Fruit fly (Drosophila melanogaster): Measurements from ENCODE around the gene CG10298.

DNA sequence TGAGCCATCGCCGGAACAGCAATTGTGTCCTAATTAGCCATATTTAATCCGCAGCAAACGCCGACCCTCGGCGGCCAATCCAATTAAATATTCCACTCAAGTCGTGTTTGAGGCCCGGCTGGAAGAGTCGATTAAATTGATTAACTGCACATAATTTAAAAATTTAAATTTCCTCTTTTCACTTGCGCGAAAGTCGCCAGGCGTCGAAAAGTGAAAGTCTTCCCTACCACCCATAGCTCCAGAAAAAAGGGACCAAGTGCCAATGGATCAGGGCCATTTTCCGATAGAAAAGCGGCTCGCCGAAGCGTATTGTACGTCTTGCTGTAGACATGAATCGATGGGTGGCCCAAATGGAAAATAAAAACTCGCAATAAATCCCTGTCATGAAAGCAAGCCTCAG lies 5.4 kb upstream of the CG10298 start:
- TF ChIP-seq CG8478 (optimal IDR thresholded peaks at IDR 0.05): no peak
- TF ChIP-seq CTCF (optimal IDR thresholded peaks at IDR 0.05): no peak

Data from S2 (cell line).